Worm (Caenorhabditis elegans) whole organism, L4 larva: ENCODE data around the gene dhs-30.

Experiments used
- F37D6.2 ChIP-seq: sonication (generic microtip); optimal IDR thresholded peaks from 2 replicates; lab custom pipeline; 2016; ENCODE audit warnings: mild to moderate bottlenecking, missing genetic modification characterization, missing compliant biosample characterization
- T26A8.4 ChIP-seq: fragments of 200-800 bp; sonication (Bioruptor generic); IDR thresholded peaks from 2 replicates; pipeline ENCODE4 v1.3.6; 2022; ENCODE audit warnings: missing genetic modification characterization, missing compliant biosample characterization
- Y48G9A.11 ChIP-seq: fragments of 200-800 bp; sonication (Bioruptor generic); IDR thresholded peaks from 2 replicates; pipeline ENCODE4 v1.3.6; 2022; ENCODE audit warnings: missing genetic modification reagents, missing genetic modification characterization, missing compliant biosample characterization
- Y5F2A.4 ChIP-seq: fragments of 200-800 bp; sonication (Bioruptor generic); optimal IDR thresholded peaks from 2 replicates; lab custom pipeline; 2018; ENCODE audit warnings: mild to moderate bottlenecking, missing genetic modification characterization, missing compliant biosample characterization
- ZK337.2 ChIP-seq: fragments of 200-800 bp; sonication (Bioruptor generic); IDR thresholded peaks from 2 replicates; pipeline ENCODE4 v1.3.6; 2022; ENCODE audit warnings: missing genetic modification reagents, missing genetic modification characterization, missing compliant biosample characterization
- ZK546.5 ChIP-seq, 2 experiments: sonication (generic microtip); optimal IDR thresholded peaks; 2 replicates each; lab custom pipeline; 2017; ENCODE audit warnings: missing biosample characterization in 2 of 2, missing genetic modification characterization in 2 of 2
- aly-2 ChIP-seq: sonication (generic microtip); optimal IDR thresholded peaks from 2 replicates; lab custom pipeline; 2018; ENCODE audit warnings: missing biosample characterization, missing genetic modification characterization
- ceh-28 ChIP-seq: fragments of 150-350 bp; optimal IDR thresholded peaks from 2 replicates; lab custom pipeline; 2014; ENCODE audit warnings: missing biosample characterization, missing genetic modification reagents, missing genetic modification characterization
- ceh-82 ChIP-seq: sonication (generic microtip); optimal IDR thresholded peaks from 2 replicates; lab custom pipeline; 2017; ENCODE audit warnings: missing biosample characterization, missing genetic modification characterization
- ctbp-1 ChIP-seq: fragments of 200-800 bp; sonication (Bioruptor generic); IDR thresholded peaks from 2 replicates; pipeline ENCODE4 v1.3.6; 2022; ENCODE audit warnings: missing genetic modification reagents, missing genetic modification characterization, missing compliant biosample characterization
- daf-16 ChIP-seq, 3 experiments: sonication (generic microtip); optimal IDR thresholded peaks; 2 replicates each; lab custom pipeline; 2016 to 2017; ENCODE audit warnings: missing genetic modification characterization in 3 of 3, missing genetic modification reagents in 3 of 3, mild to moderate bottlenecking in 2 of 3, missing compliant biosample characterization in 2 of 3, missing biosample characterization in 1 of 3, moderate library complexity in 1 of 3
- daf-19 ChIP-seq: fragments of 200-800 bp; sonication (Bioruptor generic); conservative IDR thresholded peaks from 2 replicates; pipeline ENCODE4 v1.3.6; 2022; ENCODE audit warnings: missing genetic modification characterization, missing compliant biosample characterization
- dve-1 ChIP-seq: sonication (generic microtip); optimal IDR thresholded peaks from 2 replicates; lab custom pipeline; 2017; ENCODE audit warnings: antibody characterized with exemption, mild to moderate bottlenecking, missing genetic modification characterization, missing compliant biosample characterization; ENCODE audit not compliant: insufficient read depth
- hif-1 ChIP-seq, 2 experiments: sonication (generic microtip); optimal IDR thresholded peaks; 2 replicates each; lab custom pipeline; 2016 to 2017; ENCODE audit warnings: missing compliant biosample characterization in 2 of 2, missing genetic modification characterization in 2 of 2, missing genetic modification reagents in 2 of 2, missing genotype in 2 of 2, mild to moderate bottlenecking in 1 of 2
- hlh-11 ChIP-seq: fragments of 200-800 bp; sonication (Bioruptor generic); optimal IDR thresholded peaks from 2 replicates; lab custom pipeline; 2018; ENCODE audit warnings: mild to moderate bottlenecking, missing genetic modification characterization, missing compliant biosample characterization
- lim-7 ChIP-seq: fragments of 200-800 bp; sonication (Bioruptor generic); IDR thresholded peaks from 2 replicates; pipeline ENCODE4 v1.3.6; 2022; ENCODE audit warnings: missing genetic modification characterization, missing compliant biosample characterization
- lin-1 ChIP-seq: fragments of 200-800 bp; sonication (Bioruptor generic); IDR thresholded peaks from 2 replicates; pipeline ENCODE4 v1.3.6; 2022; ENCODE audit warnings: missing genetic modification reagents, missing genetic modification characterization, missing compliant biosample characterization
- lin-29 ChIP-seq: fragments of 200-800 bp; sonication (Bioruptor generic); IDR thresholded peaks from 2 replicates; pipeline ENCODE4 v1.3.6; 2022; ENCODE audit warnings: missing genetic modification reagents, missing genetic modification characterization, missing compliant biosample characterization
- lin-38 ChIP-seq: fragments of 200-800 bp; sonication (Bioruptor generic); IDR thresholded peaks from 2 replicates; pipeline ENCODE4 v1.3.6; 2022; ENCODE audit warnings: missing genetic modification reagents, missing genetic modification characterization, missing compliant biosample characterization
- lir-3 ChIP-seq: sonication (generic microtip); optimal IDR thresholded peaks from 2 replicates; lab custom pipeline; 2016; ENCODE audit warnings: mild to moderate bottlenecking, missing genetic modification characterization, missing compliant biosample characterization
- lsy-2 ChIP-seq, 2 experiments: fragments of 150-350 bp in 1 of 2; sonication (generic microtip) in 1 of 2; optimal IDR thresholded peaks; 2 replicates each; lab custom pipeline; 2014 to 2017; ENCODE audit warnings: missing biosample characterization in 2 of 2, missing genetic modification characterization in 2 of 2
- mdl-1 ChIP-seq, 2 experiments: fragments of 150-350 bp in 1 of 2; sonication (generic microtip) in 1 of 2; optimal IDR thresholded peaks; 2 replicates each; lab custom pipeline; 2014 to 2017; ENCODE audit warnings: missing biosample characterization in 2 of 2, missing genetic modification characterization in 2 of 2
- mdt-29 ChIP-seq: fragments of 200-800 bp; sonication (Bioruptor generic); IDR thresholded peaks from 2 replicates; pipeline ENCODE4 v1.3.6; 2022; ENCODE audit warnings: missing genetic modification reagents, missing genetic modification characterization, missing compliant biosample characterization
- mes-2 ChIP-seq: sonication (generic microtip); optimal IDR thresholded peaks from 2 replicates; lab custom pipeline; 2016; ENCODE audit warnings: missing genotype, mild to moderate bottlenecking, missing genetic modification characterization, missing compliant biosample characterization; ENCODE audit not compliant: poor library complexity, severe bottlenecking
- mxl-2 ChIP-seq: fragments of 200-800 bp; sonication (Bioruptor generic); conservative IDR thresholded peaks from 2 replicates; pipeline ENCODE4 v1.3.6; 2022; ENCODE audit warnings: missing genetic modification reagents, missing genetic modification characterization, missing compliant biosample characterization
- mxl-3 ChIP-seq: fragments of 200-800 bp; sonication (Bioruptor generic); optimal IDR thresholded peaks from 2 replicates; lab custom pipeline; 2018; ENCODE audit warnings: mild to moderate bottlenecking, missing genetic modification characterization, missing compliant biosample characterization
- nhr-10 ChIP-seq: fragments of 150-350 bp; optimal IDR thresholded peaks from 2 replicates; lab custom pipeline; 2014; ENCODE audit warnings: missing biosample characterization, missing genetic modification characterization
- nhr-102 ChIP-seq: sonication (generic microtip); optimal IDR thresholded peaks from 2 replicates; lab custom pipeline; 2016; ENCODE audit warnings: mild to moderate bottlenecking, missing genetic modification characterization, moderate library complexity, missing compliant biosample characterization
- nhr-11 ChIP-seq: fragments of 150-350 bp; optimal IDR thresholded peaks from 2 replicates; lab custom pipeline; 2014; ENCODE audit warnings: missing biosample characterization, missing genetic modification characterization
- nhr-111 ChIP-seq: fragments of 200-800 bp; sonication (Bioruptor generic); optimal IDR thresholded peaks from 2 replicates; lab custom pipeline; 2018; ENCODE audit warnings: mild to moderate bottlenecking, missing genetic modification characterization, missing compliant biosample characterization
- nhr-28 ChIP-seq: fragments of 150-350 bp; optimal IDR thresholded peaks from 2 replicates; lab custom pipeline; 2014; ENCODE audit warnings: missing biosample characterization, missing genetic modification characterization
- nhr-6 ChIP-seq: fragments of 150-350 bp; optimal IDR thresholded peaks from 2 replicates; lab custom pipeline; 2014; ENCODE audit warnings: missing biosample characterization, missing genetic modification characterization
- pqm-1 ChIP-seq: sonication (generic microtip); optimal IDR thresholded peaks from 2 replicates; lab custom pipeline; 2017; ENCODE audit warnings: missing biosample characterization, missing genetic modification characterization
- rbr-2 ChIP-seq: sonication (generic microtip); optimal IDR thresholded peaks from 2 replicates; lab custom pipeline; 2016; ENCODE audit warnings: missing genotype, missing genetic modification characterization, missing compliant biosample characterization
- snpc-1.2 ChIP-seq: fragments of 200-800 bp; sonication (Bioruptor generic); IDR thresholded peaks from 2 replicates; pipeline ENCODE4 v1.3.6; 2022; ENCODE audit warnings: missing genetic modification reagents, missing genetic modification characterization, missing compliant biosample characterization
- snpc-4 ChIP-seq: fragments of 150-350 bp; optimal IDR thresholded peaks from 2 replicates; lab custom pipeline; 2014; ENCODE audit warnings: missing biosample characterization, missing genetic modification characterization
- spr-3 ChIP-seq: fragments of 200-800 bp; sonication (Bioruptor generic); optimal IDR thresholded peaks from 2 replicates; lab custom pipeline; 2018; ENCODE audit warnings: mild to moderate bottlenecking, missing genetic modification characterization, missing compliant biosample characterization

The dhs-30 gene

DNA sequence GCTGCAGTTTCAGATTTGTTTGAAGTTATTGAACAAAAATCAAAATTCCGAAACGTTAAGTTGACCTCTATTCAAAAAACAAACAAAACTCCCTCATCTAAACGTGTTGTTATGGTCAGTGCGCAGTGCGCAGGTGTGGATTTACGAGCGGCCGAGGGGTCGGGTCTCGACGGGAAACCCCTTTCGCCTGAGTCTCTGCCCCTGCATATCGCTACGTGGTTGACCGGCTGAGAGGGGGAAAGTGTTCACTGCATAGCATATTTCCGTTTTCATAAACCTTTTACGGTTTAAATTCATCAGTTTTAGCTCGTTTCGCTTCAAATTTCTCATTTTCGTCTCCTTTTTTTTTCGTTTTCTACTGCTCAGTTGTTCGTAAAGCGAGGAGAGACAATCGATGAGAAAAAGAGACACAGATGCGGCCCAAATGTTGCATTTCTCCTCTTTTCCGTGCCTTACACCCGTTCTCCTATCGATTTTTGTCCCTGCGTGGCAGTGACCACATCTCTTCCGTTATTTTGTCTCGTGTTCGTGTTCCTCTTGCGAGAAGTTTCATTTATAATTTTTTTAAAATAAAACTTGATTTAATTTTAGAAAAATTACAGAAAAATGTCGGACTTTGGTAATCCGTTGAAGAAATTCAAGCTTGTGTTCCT lies 13.6 kb downstream of the dhs-30 start, which contains the start of gene rab-6.2 (continued):
- TF ChIP-seq hif-1 (tag; optimal IDR thresholded peaks at IDR 0.05; lab: Kevin White, UChicago) (no peak), nhr-102 (tag; lab: Kevin White, UChicago) (no peak), spr-3 (GFP tag; lab: Kevin White, UChicago) (no peak)

ce11 chrX:17217050-17217813 lies 18.4 kb downstream of the dhs-30 start, which contains the start of gene acdh-7:
Gene acdh-7, minus strand, starts transcription at chrX:17217105.
- no peak for TF ChIP-seq snpc-1.2
- TF ChIP-seq ZK337.2 (GFP tag; lab: Robert Waterston, UW) = no peak
- TF ChIP-seq rbr-2 (tag; lab: Kevin White, UChicago) = no peak
- no peak for TF ChIP-seq lsy-2 (tag; optimal IDR thresholded peaks at IDR 0.05; lab: Kevin White, UChicago)
- TF ChIP-seq ZK546.5 (tag; optimal IDR thresholded peaks at IDR 0.05; lab: Kevin White, UChicago) = no peak
- TF ChIP-seq hlh-11 = peak; percentile 69
- no peak for TF ChIP-seq ceh-82 (tag; lab: Kevin White, UChicago)
- TF ChIP-seq mxl-3 (GFP tag; lab: Kevin White, UChicago) = peak; percentile 57
- no peak for TF ChIP-seq nhr-11 (tag; lab: Kevin White, UChicago)
- TF ChIP-seq daf-19 = no peak
- no peak for TF ChIP-seq nhr-111 (GFP tag; lab: Kevin White, UChicago)
- TF ChIP-seq mxl-2 (GFP tag; lab: Robert Waterston, UW) = no peak
- no peak for TF ChIP-seq T26A8.4 (GFP tag; lab: Robert Waterston, UW)
- TF ChIP-seq nhr-6 = no peak
- TF ChIP-seq nhr-10 = no peak
- TF ChIP-seq Y48G9A.11 (GFP tag; lab: Robert Waterston, UW) = no peak
- TF ChIP-seq ceh-28 (tag; lab: Kevin White, UChicago) = peak; percentile 44
- no peak for TF ChIP-seq lir-3 (tag; lab: Kevin White, UChicago)
- peak; percentile 37 for TF ChIP-seq mes-2
- no peak for TF ChIP-seq Y5F2A.4
- TF ChIP-seq lin-38 (GFP tag; lab: Robert Waterston, UW) = no peak
- TF ChIP-seq lin-29 = no peak
- TF ChIP-seq lim-7 = no peak
- no peak for TF ChIP-seq aly-2 (tag; lab: Kevin White, UChicago)
- TF ChIP-seq lin-1 = no peak
- TF ChIP-seq daf-16 (GFP tag; optimal IDR thresholded peaks at IDR 0.05; lab: Kevin White, UChicago) = peak in 1 of 2 experiments; percentile 21
- peak; percentile 87 for TF ChIP-seq daf-16 (tag; optimal IDR thresholded peaks at IDR 0.05; lab: Kevin White, UChicago)
- no peak for TF ChIP-seq ctbp-1
- TF ChIP-seq dve-1 (tag; lab: Kevin White, UChicago) = peak; percentile 66
- TF ChIP-seq nhr-28 (tag; lab: Kevin White, UChicago) = peak; percentile 73
- no peak for TF ChIP-seq hif-1 (tag; optimal IDR thresholded peaks at IDR 0.05; lab: Kevin White, UChicago)
- TF ChIP-seq mdt-29 (GFP tag; lab: Robert Waterston, UW) = no peak
- TF ChIP-seq F37D6.2 (tag; lab: Kevin White, UChicago) = no peak
- TF ChIP-seq snpc-4 (tag; lab: Kevin White, UChicago) = no peak
- TF ChIP-seq mdl-1 (tag; optimal IDR thresholded peaks at IDR 0.05; lab: Kevin White, UChicago) = peak in 1 of 2 experiments; percentile 62
- TF ChIP-seq spr-3 (GFP tag; lab: Kevin White, UChicago) = no peak
- peak; percentile 29 for TF ChIP-seq pqm-1 (tag; lab: Kevin White, UChicago)
